Worm (Caenorhabditis elegans) whole organism, late embryonic: Measurements from ENCODE around the gene srh-23.

Source experiments
- ama-1 ChIP-seq: fragments of 150-350 bp; optimal IDR thresholded peaks from 2 replicates; lab custom pipeline; 2014
- ceh-14 ChIP-seq: sonication (generic microtip); optimal IDR thresholded peaks from 2 replicates; lab custom pipeline; 2016; ENCODE audit warnings: missing genotype, missing genetic modification characterization, missing compliant biosample characterization
- ceh-22 ChIP-seq: sonication (generic microtip); optimal IDR thresholded peaks from 2 replicates; lab custom pipeline; 2017; ENCODE audit warnings: missing biosample characterization, missing genetic modification characterization
- ceh-31 ChIP-seq: sonication (generic microtip); optimal IDR thresholded peaks from 2 replicates; lab custom pipeline; 2016; ENCODE audit warnings: missing genetic modification characterization, missing compliant biosample characterization
- ceh-34 ChIP-seq: sonication (generic microtip); optimal IDR thresholded peaks from 2 replicates; lab custom pipeline; 2016; ENCODE audit warnings: mild to moderate bottlenecking, missing genetic modification characterization, missing compliant biosample characterization
- ceh-9 ChIP-seq: sonication (generic microtip); optimal IDR thresholded peaks from 2 replicates; lab custom pipeline; 2016; ENCODE audit warnings: mild to moderate bottlenecking, missing genetic modification characterization, inconsistent platforms, missing compliant biosample characterization
- elt-2 ChIP-seq: sonication (generic microtip); optimal IDR thresholded peaks from 2 replicates; lab custom pipeline; 2016; ENCODE audit warnings: missing genetic modification reagents, missing genetic modification characterization, missing compliant biosample characterization
- eyg-1 ChIP-seq: sonication (generic microtip); optimal IDR thresholded peaks from 2 replicates; lab custom pipeline; 2016; ENCODE audit warnings: missing genotype, missing genetic modification characterization, missing compliant biosample characterization
- fkh-10 ChIP-seq: fragments of 150-350 bp; optimal IDR thresholded peaks from 2 replicates; lab custom pipeline; 2014; ENCODE audit warnings: missing biosample characterization, missing genetic modification reagents, missing genetic modification characterization
- pha-4 ChIP-seq: fragments of 150-350 bp; optimal IDR thresholded peaks from 2 replicates; lab custom pipeline; 2018; ENCODE audit warnings: missing biosample characterization, missing genetic modification reagents, missing genetic modification characterization
- pqm-1 ChIP-seq: sonication (generic microtip); optimal IDR thresholded peaks from 2 replicates; lab custom pipeline; 2016; ENCODE audit warnings: missing genetic modification characterization, missing compliant biosample characterization
- tbx-2 ChIP-seq: sonication (generic microtip); optimal IDR thresholded peaks from 2 replicates; lab custom pipeline; 2016; ENCODE audit warnings: missing genetic modification characterization, missing compliant biosample characterization

ce11 chrV:4918664-4919257, 2.1 kb upstream of the srh-23 start, which contains the start of gene C02E7.6:
- TF ChIP-seq eyg-1 (tag; lab: Kevin White, UChicago), result no peak
- no peak for TF ChIP-seq pha-4
- no peak for TF ChIP-seq pqm-1
- TF ChIP-seq ceh-9, result no peak
- no peak for TF ChIP-seq fkh-10 (GFP tag; lab: Kevin White, UChicago)
- no peak for TF ChIP-seq ceh-14 (tag; lab: Kevin White, UChicago)
- TF ChIP-seq ceh-22 (tag; lab: Kevin White, UChicago), result no peak
- no peak for TF ChIP-seq ceh-34 (tag; lab: Kevin White, UChicago)
- TF ChIP-seq ceh-31 (tag; lab: Kevin White, UChicago), result no peak
- TF ChIP-seq ama-1 (lab: Kevin White, UChicago), result no peak
- TF ChIP-seq tbx-2 (tag; lab: Kevin White, UChicago), result no peak
- TF ChIP-seq elt-2 (tag; lab: Kevin White, UChicago), result no peak
